Fruit fly (Drosophila melanogaster) whole organism, larva: Measurements from ENCODE around the gene CG17221.

Experiments used
- noc ChIP-seq: fragments of 200-800 bp; sonication (Bioruptor generic); optimal IDR thresholded peaks from 3 replicates; lab custom pipeline; 2019; ENCODE audit warnings: missing biosample characterization, mild to moderate bottlenecking, missing genetic modification characterization, moderate library complexity

The CG17221 gene

DNA sequence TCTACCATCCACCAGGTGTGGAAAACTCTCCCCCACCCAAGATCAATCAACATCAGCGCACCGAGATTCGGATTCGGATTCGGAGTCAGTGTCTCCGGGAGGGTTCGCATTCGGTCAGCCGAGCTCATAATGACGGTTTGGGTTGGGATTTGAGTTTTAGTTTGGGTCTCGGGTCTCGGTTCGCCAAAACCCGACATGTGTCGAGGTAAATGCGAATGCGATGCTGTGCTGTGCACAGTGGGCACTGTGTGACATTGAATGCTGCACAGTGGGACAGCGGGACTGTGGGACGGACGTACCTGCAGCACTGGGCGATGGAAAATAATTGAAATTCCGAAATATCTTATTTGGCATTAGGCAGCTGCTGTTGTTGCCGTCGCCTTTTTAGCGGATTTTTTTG lies 43.7 kb downstream of the CG17221 start:
- no peak for TF ChIP-seq noc (tag; lab: Kevin White, UChicago)

- TF ChIP-seq noc (tag; lab: Kevin White, UChicago) = peak; percentile 72
These were observed 46.6 kb downstream of the CG17221 start for dm6 chr2L:3086290-3086876.

dm6 chr2L:3088238-3088874 lies 48.6 kb downstream of the CG17221 start:
- no peak for TF ChIP-seq noc (tag; lab: Kevin White, UChicago)

- TF ChIP-seq noc (tag; lab: Kevin White, UChicago) = no peak
These were observed 50.5 kb downstream of the CG17221 start for dm6 chr2L:3090245-3090644.
